Fruit fly (Drosophila melanogaster) whole organism, embryonic: ENCODE results near the gene CG33654.

Experiments
- gt ChIP-seq: fragments of 200-800 bp; sonication (Bioruptor generic); IDR thresholded peaks from 2 replicates; pipeline ENCODE4 v1.3.6; 2022; ENCODE audit warnings: missing biosample characterization, missing genetic modification characterization
- odd ChIP-seq: fragments of 200-800 bp; sonication (Bioruptor generic); optimal IDR thresholded peaks from 2 replicates; lab custom pipeline; 2017; ENCODE audit warnings: missing biosample characterization, mild to moderate bottlenecking, missing genetic modification characterization

dm6 chr3R:9565895-9566294 lies 17.1 kb downstream of the CG33654 start, which contains the start of gene CG16789:
- TF ChIP-seq gt (GFP tag; lab: Robert Waterston, UW) (no peak), odd (GFP tag; lab: Kevin White, UChicago) (no peak)
